Worm (Caenorhabditis elegans) whole organism, mixed stage, embryonic: ENCODE measurements around the gene let-754.

Experiments
- bed-3 ChIP-seq: fragments of 200-800 bp; sonication (Bioruptor generic); optimal IDR thresholded peaks from 3 replicates; lab custom pipeline; 2018; ENCODE audit warnings: mild to moderate bottlenecking, missing genetic modification characterization, moderate library complexity, missing compliant biosample characterization
- ces-1 ChIP-seq: fragments of 150-350 bp; optimal IDR thresholded peaks from 2 replicates; lab custom pipeline; 2014; ENCODE audit warnings: missing biosample characterization, missing genetic modification reagents, missing genetic modification characterization
- ham-2 ChIP-seq: fragments of 200-800 bp; sonication (Bioruptor generic); optimal IDR thresholded peaks from 2 replicates; lab custom pipeline; 2018; ENCODE audit warnings: mild to moderate bottlenecking, missing genetic modification characterization, missing compliant biosample characterization
- hlh-1 ChIP-seq: fragments of 150-350 bp; optimal IDR thresholded peaks from 2 replicates; lab custom pipeline; 2014; ENCODE audit warnings: missing biosample characterization, missing genetic modification reagents, missing genetic modification characterization
- mep-1 ChIP-seq: fragments of 150-350 bp; optimal IDR thresholded peaks from 2 replicates; lab custom pipeline; 2017; ENCODE audit warnings: missing biosample characterization, missing genetic modification reagents, missing genetic modification characterization, inconsistent platforms
- mls-2 ChIP-seq: sonication (generic microtip); optimal IDR thresholded peaks from 2 replicates; lab custom pipeline; 2016; ENCODE audit warnings: mild to moderate bottlenecking, missing genetic modification characterization, moderate library complexity, missing compliant biosample characterization
- nhr-12 ChIP-seq: fragments of 150-350 bp; optimal IDR thresholded peaks from 2 replicates; lab custom pipeline; 2014; ENCODE audit warnings: missing biosample characterization, missing genetic modification characterization
- nhr-28 ChIP-seq: fragments of 150-350 bp; optimal IDR thresholded peaks from 2 replicates; lab custom pipeline; 2014; ENCODE audit warnings: missing biosample characterization, missing genetic modification characterization
- nhr-76 ChIP-seq: sonication (generic microtip); optimal IDR thresholded peaks from 2 replicates; lab custom pipeline; 2017; ENCODE audit warnings: missing biosample characterization, missing genetic modification characterization
- pha-4 ChIP-seq: fragments of 150-350 bp; optimal IDR thresholded peaks from 2 replicates; lab custom pipeline; 2018; ENCODE audit warnings: missing biosample characterization, missing genetic modification reagents, missing genetic modification characterization
- sem-2 ChIP-seq: fragments of 200-800 bp; sonication (Bioruptor generic); optimal IDR thresholded peaks from 2 replicates; lab custom pipeline; 2018; ENCODE audit warnings: mild to moderate bottlenecking, missing genetic modification characterization, missing compliant biosample characterization
- snpc-4 ChIP-seq: fragments of 150-350 bp; optimal IDR thresholded peaks from 2 replicates; lab custom pipeline; 2014; ENCODE audit warnings: missing biosample characterization, missing genetic modification characterization
- sptf-1 ChIP-seq: sonication (generic microtip); optimal IDR thresholded peaks from 2 replicates; lab custom pipeline; 2017; ENCODE audit warnings: mild to moderate bottlenecking, missing genetic modification characterization, moderate library complexity, missing compliant biosample characterization
- unc-39 ChIP-seq: fragments of 150-350 bp; optimal IDR thresholded peaks from 2 replicates; lab custom pipeline; 2014; ENCODE audit warnings: missing biosample characterization, missing genetic modification characterization

DNA sequence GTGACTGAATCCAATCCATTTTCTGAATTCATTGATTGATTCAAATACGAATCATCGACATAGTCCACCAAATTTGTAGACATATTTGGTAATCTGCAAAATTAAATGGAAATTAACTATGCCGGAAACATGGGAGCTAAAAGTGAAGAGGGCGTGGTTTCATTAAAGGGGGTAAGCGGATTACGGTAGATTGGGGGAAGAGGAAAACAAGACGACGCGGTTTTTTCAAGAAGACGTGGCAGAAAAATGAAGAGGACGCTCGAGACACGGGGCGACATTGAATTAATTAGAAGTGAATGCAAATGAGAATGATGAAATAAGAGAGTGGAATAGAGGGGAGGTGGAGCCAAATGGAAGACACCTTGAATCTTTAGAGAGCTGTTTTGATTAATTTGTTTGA, 43.2 kb upstream of the let-754 start, which contains the start of gene npr-17:
- TF ChIP-seq mls-2 (tag; lab: Kevin White, UChicago) (no peak), ces-1 (GFP tag; lab: Kevin White, UChicago) (no peak), nhr-76 (no peak), unc-39 (tag; lab: Kevin White, UChicago) (no peak), bed-3 (GFP tag; lab: Kevin White, UChicago) (no peak), hlh-1 (tag; lab: Kevin White, UChicago) (no peak), ham-2 (GFP tag; lab: Kevin White, UChicago) (no peak), pha-4 (tag; lab: Kevin White, UChicago) (no peak), snpc-4 (tag; lab: Kevin White, UChicago) (no peak), nhr-12 (tag; lab: Kevin White, UChicago) (no peak), sem-2 (GFP tag; lab: Kevin White, UChicago) (no peak), nhr-28 (tag; lab: Kevin White, UChicago) (no peak), mep-1 (tag; lab: Kevin White, UChicago) (no peak), sptf-1 (no peak)
